Worm (Caenorhabditis elegans): ENCODE measurements around the gene clc-5.

Gene clc-5

ce11 chrX:7409030-7409429 lies 24.3 kb upstream of the clc-5 start:
- TF ChIP-seq hlh-15 (tag; optimal IDR thresholded peaks at IDR 0.05): no peak
- TF ChIP-seq lim-6 (tag; optimal IDR thresholded peaks at IDR 0.05): no peak
- no peak for TF ChIP-seq ceh-34 (tag; optimal IDR thresholded peaks at IDR 0.05)
- TF ChIP-seq pqm-1 (tag; optimal IDR thresholded peaks at IDR 0.05): no peak
- no peak for TF ChIP-seq syd-9 (tag; optimal IDR thresholded peaks at IDR 0.05)
- no peak for TF ChIP-seq dmd-4 (tag; optimal IDR thresholded peaks at IDR 0.05; ENCODE audit: borderline replicate concordance)
- TF ChIP-seq dve-1 (tag; optimal IDR thresholded peaks at IDR 0.05): no peak
- TF ChIP-seq T23F11.4 (GFP tag; optimal IDR thresholded peaks at IDR 0.05): no peak
- no peak for TF ChIP-seq F13H6.1 (tag; optimal IDR thresholded peaks at IDR 0.05)
- no peak for TF ChIP-seq unc-55 (GFP tag; optimal IDR thresholded peaks at IDR 0.05)
- no peak for TF ChIP-seq npax-4 (tag; optimal IDR thresholded peaks at IDR 0.05)
- no peak for TF ChIP-seq C08G9.2 (tag; optimal IDR thresholded peaks at IDR 0.05)
- no peak for TF ChIP-seq tbx-7 (tag; optimal IDR thresholded peaks at IDR 0.05)

- no peak for TF ChIP-seq hlh-15 (tag; optimal IDR thresholded peaks at IDR 0.05)
- no peak for TF ChIP-seq pat-9 (tag; optimal IDR thresholded peaks at IDR 0.05)
- no peak for TF ChIP-seq odd-2 (tag; optimal IDR thresholded peaks at IDR 0.05)
- TF ChIP-seq sox-4 (tag; optimal IDR thresholded peaks at IDR 0.05): no peak
- no peak for TF ChIP-seq K02D7.2 (tag; optimal IDR thresholded peaks at IDR 0.05)
- no peak for TF ChIP-seq Y22D7AL.16 (tag; optimal IDR thresholded peaks at IDR 0.05)
- no peak for TF ChIP-seq ttx-3 (tag; optimal IDR thresholded peaks at IDR 0.05)
- no peak for TF ChIP-seq rnt-1 (tag; optimal IDR thresholded peaks at IDR 0.05)
- no peak for TF ChIP-seq hlh-30 (tag; optimal IDR thresholded peaks at IDR 0.05; ENCODE audit: insufficient read depth)
- TF ChIP-seq elt-2 (tag; optimal IDR thresholded peaks at IDR 0.05): no peak
- TF ChIP-seq ceh-31 (tag; optimal IDR thresholded peaks at IDR 0.05): no peak
- no peak for TF ChIP-seq pax-1 (tag; optimal IDR thresholded peaks at IDR 0.05)
- no peak for TF ChIP-seq mec-3 (tag; optimal IDR thresholded peaks at IDR 0.05; ENCODE audit: borderline replicate concordance)
- no peak for TF ChIP-seq gmeb-2 (tag; optimal IDR thresholded peaks at IDR 0.05)
Measured at ce11 chrX:7409935-7410334, 23.4 kb upstream of the clc-5 start, which contains the start of gene C10A4.2. Gene C10A4.2 (plus strand): TSS chrX:7410235.

ce11 chrX:7415420-7415819 lies 17.9 kb upstream of the clc-5 start, which contains the start of gene C10A4.7:
Gene C10A4.7 (minus strand): TSS chrX:7415520.
- no peak for TF ChIP-seq sdc-2 (tag; optimal IDR thresholded peaks at IDR 0.05)
- no peak for TF ChIP-seq rnt-1 (tag; optimal IDR thresholded peaks at IDR 0.05)
- no peak for TF ChIP-seq ceh-18 (tag; optimal IDR thresholded peaks at IDR 0.05)
- TF ChIP-seq pha-2 (tag; optimal IDR thresholded peaks at IDR 0.05): no peak
- TF ChIP-seq unc-55 (GFP tag; optimal IDR thresholded peaks at IDR 0.05): no peak
- no peak for TF ChIP-seq nhr-11 (tag; optimal IDR thresholded peaks at IDR 0.05)
- no peak for TF ChIP-seq ztf-16 (tag; optimal IDR thresholded peaks at IDR 0.05)
- no peak for TF ChIP-seq gmeb-2 (tag; optimal IDR thresholded peaks at IDR 0.05)
- TF ChIP-seq fkh-6 (tag; optimal IDR thresholded peaks at IDR 0.05): no peak
- no peak for TF ChIP-seq hlh-13 (GFP tag; optimal IDR thresholded peaks at IDR 0.05)
- no peak for TF ChIP-seq nhr-232 (tag; optimal IDR thresholded peaks at IDR 0.05)
- TF ChIP-seq pag-3 (tag; optimal IDR thresholded peaks at IDR 0.05; ENCODE audit: borderline replicate concordance): no peak
- no peak for TF ChIP-seq ceh-34 (tag; optimal IDR thresholded peaks at IDR 0.05)
- no peak for TF ChIP-seq C08G9.2 (tag; optimal IDR thresholded peaks at IDR 0.05)
- TF ChIP-seq pqm-1 (tag; optimal IDR thresholded peaks at IDR 0.05): no peak
- no peak for TF ChIP-seq elt-4 (tag; optimal IDR thresholded peaks at IDR 0.05)
- no peak for TF ChIP-seq pros-1 (tag; optimal IDR thresholded peaks at IDR 0.05)

- TF ChIP-seq pha-4 (tag; optimal IDR thresholded peaks at IDR 0.05): no peak
- no peak for TF ChIP-seq unc-55 (GFP tag; optimal IDR thresholded peaks at IDR 0.05)
- TF ChIP-seq ets-4 (tag; optimal IDR thresholded peaks at IDR 0.05): no peak
- TF ChIP-seq pag-3 (tag; optimal IDR thresholded peaks at IDR 0.05; ENCODE audit: borderline replicate concordance): no peak
- no peak for TF ChIP-seq nfya-1 (tag; optimal IDR thresholded peaks at IDR 0.05)
- no peak for TF ChIP-seq npax-4 (tag; optimal IDR thresholded peaks at IDR 0.05)
- no peak for TF ChIP-seq C38D4.7 (GFP tag; optimal IDR thresholded peaks at IDR 0.05)
- TF ChIP-seq dve-1 (tag; optimal IDR thresholded peaks at IDR 0.05): no peak
- TF ChIP-seq hlh-30 (tag; optimal IDR thresholded peaks at IDR 0.05; ENCODE audit: insufficient read depth): no peak
- no peak for TF ChIP-seq ref-2 (tag; optimal IDR thresholded peaks at IDR 0.05)
- TF ChIP-seq hlh-15 (tag; optimal IDR thresholded peaks at IDR 0.05): no peak
- TF ChIP-seq sox-2 (GFP tag; IDR thresholded peaks at IDR 0.05): no peak
Measured at ce11 chrX:7416082-7416481, 17.3 kb upstream of the clc-5 start, which contains the start of gene C10A4.1. Gene C10A4.1 (plus strand): TSS chrX:7416382.
